Worm (Caenorhabditis elegans): ENCODE results near the gene F22B5.6.

- TF ChIP-seq unc-62 (GFP tag; optimal IDR thresholded peaks at IDR 0.05) (no peak), nhr-28 (tag; optimal IDR thresholded peaks at IDR 0.05) (no peak)
Observed at ce11 chrII:8407491-8407890, 48.5 kb downstream of the F22B5.6 start, which contains the start of gene sra-13.
